Worm (Caenorhabditis elegans) whole organism, L3 larva: Measurements from ENCODE around the gene col-157.
"Not testable (repeated sequence)": the region's sequence is repeated elsewhere in the genome, so short reads cannot be mapped to it uniquely, and the experiment has no call there.

ENCODE experiments used
- ZK546.5 ChIP-seq: sonication (generic microtip); optimal IDR thresholded peaks from 2 replicates; lab custom pipeline; 2017; ENCODE audit warnings: missing biosample characterization, missing genetic modification characterization
- aly-2 ChIP-seq: fragments of 150-350 bp; optimal IDR thresholded peaks from 2 replicates; lab custom pipeline; 2014; ENCODE audit warnings: missing biosample characterization, missing genetic modification characterization
- ama-1 ChIP-seq: fragments of 150-350 bp; optimal IDR thresholded peaks from 2 replicates; lab custom pipeline; 2018
- ceh-28 ChIP-seq: fragments of 150-350 bp; optimal IDR thresholded peaks from 2 replicates; lab custom pipeline; 2014; ENCODE audit warnings: missing biosample characterization, missing genetic modification reagents, missing genetic modification characterization
- ceh-82 ChIP-seq: fragments of 150-350 bp; optimal IDR thresholded peaks from 2 replicates; lab custom pipeline; 2014; ENCODE audit warnings: missing biosample characterization, missing genetic modification characterization
- egl-27 ChIP-seq: sonication (generic microtip); optimal IDR thresholded peaks from 4 replicates; lab custom pipeline; 2017; ENCODE audit warnings: missing biosample characterization, missing genetic modification reagents, missing genetic modification characterization
- elt-1 ChIP-seq: fragments of 150-350 bp; optimal IDR thresholded peaks from 2 replicates; lab custom pipeline; 2014; ENCODE audit warnings: missing biosample characterization, missing genetic modification characterization
- elt-2 ChIP-seq: sonication (generic microtip); optimal IDR thresholded peaks from 2 replicates; lab custom pipeline; 2016; ENCODE audit warnings: missing genetic modification reagents, mild to moderate bottlenecking, missing genetic modification characterization, missing compliant biosample characterization
- elt-3 ChIP-seq, 3 experiments: fragments of 150-350 bp in 1 of 3; sonication (generic microtip) in 2 of 3; optimal IDR thresholded peaks; 2 replicates in 2 of 3; 4 replicates in 1 of 3; lab custom pipeline; 2014 to 2017; ENCODE audit warnings: missing biosample characterization in 3 of 3, missing genetic modification characterization in 3 of 3
- eor-1 ChIP-seq, 2 experiments: fragments of 150-350 bp; optimal IDR thresholded peaks; 2 replicates each; lab custom pipeline; 2014 to 2018; ENCODE audit warnings: missing biosample characterization in 2 of 2, missing genetic modification characterization in 2 of 2
- fkh-10 ChIP-seq: sonication (generic microtip); optimal IDR thresholded peaks from 2 replicates; lab custom pipeline; 2017; ENCODE audit warnings: missing biosample characterization, missing genetic modification reagents, missing genetic modification characterization
- fkh-2 ChIP-seq: fragments of 150-350 bp; optimal IDR thresholded peaks from 2 replicates; lab custom pipeline; 2014; ENCODE audit warnings: missing biosample characterization, missing genetic modification reagents, missing genetic modification characterization
- fos-1 ChIP-seq: fragments of 150-350 bp; optimal IDR thresholded peaks from 2 replicates; lab custom pipeline; 2014; ENCODE audit warnings: missing biosample characterization, missing genetic modification characterization
- jun-1 ChIP-seq: fragments of 150-350 bp; optimal IDR thresholded peaks from 2 replicates; lab custom pipeline; 2014; ENCODE audit warnings: missing biosample characterization, missing genetic modification reagents, missing genetic modification characterization
- lin-15B ChIP-seq: fragments of 150-350 bp; optimal IDR thresholded peaks from 2 replicates; lab custom pipeline; 2014; ENCODE audit warnings: missing biosample characterization, missing genetic modification characterization
- lsy-12 ChIP-seq: sonication (generic microtip); optimal IDR thresholded peaks from 2 replicates; lab custom pipeline; 2016; ENCODE audit warnings: mild to moderate bottlenecking, missing genetic modification characterization, missing compliant biosample characterization
- mdl-1 ChIP-seq: fragments of 150-350 bp; optimal IDR thresholded peaks from 2 replicates; lab custom pipeline; 2014; ENCODE audit warnings: missing biosample characterization, missing genetic modification characterization
- mml-1 ChIP-seq: fragments of 150-350 bp; sonication (generic microtip); optimal IDR thresholded peaks from 3 replicates; lab custom pipeline; 2014; ENCODE audit warnings: missing biosample characterization, missing genetic modification characterization
- nfya-1 ChIP-seq: sonication (generic microtip); optimal IDR thresholded peaks from 2 replicates; lab custom pipeline; 2017; ENCODE audit warnings: missing genetic modification characterization, mild to moderate bottlenecking, missing compliant biosample characterization, antibody characterized with exemption, moderate library complexity; ENCODE audit not compliant: insufficient read depth
- nhr-11 ChIP-seq: fragments of 150-350 bp; optimal IDR thresholded peaks from 2 replicates; lab custom pipeline; 2014; ENCODE audit warnings: missing biosample characterization, missing genetic modification characterization
- nhr-25 ChIP-seq: sonication (generic microtip); optimal IDR thresholded peaks from 2 replicates; lab custom pipeline; 2017; ENCODE audit warnings: missing biosample characterization, missing genetic modification characterization
- nhr-43 ChIP-seq: sonication (generic microtip); optimal IDR thresholded peaks from 2 replicates; lab custom pipeline; 2016; ENCODE audit warnings: mild to moderate bottlenecking, missing genetic modification characterization, missing compliant biosample characterization; ENCODE audit not compliant: poor library complexity, severe bottlenecking
- nhr-76 ChIP-seq: fragments of 150-350 bp; sonication (generic microtip); optimal IDR thresholded peaks from 5 replicates; lab custom pipeline; 2014; ENCODE audit warnings: missing biosample characterization, missing genetic modification characterization
- nhr-77 ChIP-seq: fragments of 150-350 bp; optimal IDR thresholded peaks from 2 replicates; lab custom pipeline; 2014; ENCODE audit warnings: missing biosample characterization, missing genetic modification characterization
- pqm-1 ChIP-seq: fragments of 150-350 bp; optimal IDR thresholded peaks from 2 replicates; lab custom pipeline; 2017; ENCODE audit warnings: missing biosample characterization, missing genetic modification characterization, inconsistent platforms
- sea-2 ChIP-seq: fragments of 150-350 bp; sonication (generic microtip); optimal IDR thresholded peaks from 4 replicates; lab custom pipeline; 2014; ENCODE audit warnings: missing biosample characterization, missing genetic modification reagents, missing genetic modification characterization
- skn-1 ChIP-seq: fragments of 150-350 bp; optimal IDR thresholded peaks from 2 replicates; lab custom pipeline; 2014; ENCODE audit warnings: missing biosample characterization, missing genetic modification characterization
- tbx-2 ChIP-seq: sonication (generic microtip); optimal IDR thresholded peaks from 2 replicates; lab custom pipeline; 2016; ENCODE audit warnings: mild to moderate bottlenecking, missing genetic modification characterization, missing compliant biosample characterization
- unc-39 ChIP-seq: sonication (generic microtip); optimal IDR thresholded peaks from 4 replicates; lab custom pipeline; 2017; ENCODE audit warnings: missing biosample characterization, missing genetic modification characterization
- zag-1 ChIP-seq: fragments of 150-350 bp; optimal IDR thresholded peaks from 2 replicates; lab custom pipeline; 2014; ENCODE audit warnings: missing biosample characterization, missing genetic modification characterization
- ztf-11 ChIP-seq: fragments of 150-350 bp; optimal IDR thresholded peaks from 2 replicates; lab custom pipeline; 2014; ENCODE audit warnings: missing biosample characterization, missing genetic modification characterization
- ztf-4 ChIP-seq: fragments of 150-350 bp; optimal IDR thresholded peaks from 2 replicates; lab custom pipeline; 2014; ENCODE audit warnings: missing biosample characterization, missing genetic modification characterization

The col-157 gene

DNA sequence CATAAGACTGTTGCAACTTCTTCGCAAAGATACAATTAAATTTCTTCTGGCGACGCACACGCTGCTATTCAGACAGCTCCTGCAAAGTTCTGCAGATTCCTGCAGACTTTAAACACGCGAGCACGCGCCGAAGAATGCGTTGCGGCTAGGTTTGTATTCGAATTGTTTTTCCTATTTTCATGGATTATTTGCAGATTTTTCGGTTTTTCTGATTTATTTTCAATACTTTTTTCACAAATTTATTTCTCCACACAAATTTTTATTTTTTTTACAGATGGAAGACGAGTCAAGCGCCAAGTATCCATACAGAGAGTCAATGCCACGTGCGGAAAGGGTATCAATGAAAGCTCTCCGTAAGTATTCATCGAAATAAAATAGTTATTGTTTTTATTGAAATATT, 8.2 kb upstream of the col-157 start, which contains the start of gene T11F9.7:
Gene T11F9.7 (plus strand): TSS at position 301 of the 400 bp plus-strand sequence.
- not testable (repeated sequence) for TF ChIP-seq jun-1, fos-1, fkh-2 (tag; lab: Kevin White, UChicago)

- no peak for TF ChIP-seq skn-1 (tag; lab: Kevin White, UChicago)
- no peak for TF ChIP-seq eor-1 (tag; optimal IDR thresholded peaks at IDR 0.05; lab: Kevin White, UChicago)
- no peak for TF ChIP-seq ama-1 (lab: Kevin White, UChicago)
- TF ChIP-seq mdl-1 (tag; lab: Kevin White, UChicago), result no peak
Observed at ce11 chrV:11479406-11479805, 4.4 kb upstream of the col-157 start, which contains the start of gene T11F9.22. Gene T11F9.22 (plus strand): TSS chrV:11479706.

DNA sequence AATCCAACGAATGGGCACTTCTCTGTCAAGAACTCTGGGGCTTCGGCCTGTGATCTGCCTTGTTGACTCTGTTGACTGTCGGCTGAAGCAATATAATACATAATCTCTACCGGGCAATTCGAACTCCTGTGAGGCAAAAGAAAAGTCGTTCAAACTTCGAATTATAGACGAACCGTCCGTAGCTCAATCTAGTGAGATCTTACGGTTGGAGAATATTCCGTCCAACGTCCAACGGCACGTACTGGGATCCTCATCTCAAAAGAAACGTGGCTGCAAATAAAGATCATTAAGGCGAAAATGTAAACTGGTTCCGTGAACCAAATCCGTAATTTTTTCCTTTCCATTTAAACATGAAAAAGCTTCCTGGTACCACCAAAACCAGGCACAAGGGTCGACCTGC, 3.1 kb upstream of the col-157 start, which contains the start of gene T11F9.14:
Gene T11F9.14 (minus strand): TSS at position 101 of the 400 bp plus-strand sequence.
- TF ChIP-seq nhr-77, ZK546.5, egl-27 (tag; lab: Kevin White, UChicago): not testable (repeated sequence)
- TF ChIP-seq, all 47 proteins: peak for 0; not testable (repeated sequence) for 47

- no peak for TF ChIP-seq ztf-11 (tag; lab: Kevin White, UChicago)
- no peak for TF ChIP-seq elt-3 (tag; optimal IDR thresholded peaks at IDR 0.05; lab: Kevin White, UChicago)
- no peak for TF ChIP-seq nhr-11
- TF ChIP-seq ceh-82 (tag; lab: Kevin White, UChicago), result no peak
- TF ChIP-seq nhr-25 (tag; lab: Kevin White, UChicago), result no peak
- no peak for TF ChIP-seq egl-27 (tag; lab: Kevin White, UChicago)
Observed at ce11 chrV:11484404-11484803, 562 bp downstream of the col-157 start.

- TF ChIP-seq nhr-43 (tag; lab: Kevin White, UChicago) (no peak), lin-15B (tag; lab: Kevin White, UChicago) (no peak), nhr-11 (no peak), lsy-12 (tag; lab: Kevin White, UChicago) (no peak), elt-1 (tag; lab: Kevin White, UChicago) (no peak), elt-2 (no peak), sea-2 (GFP tag; lab: Kevin White, UChicago) (no peak), nhr-76 (no peak), jun-1 (tag; lab: Kevin White, UChicago) (no peak), unc-39 (tag; lab: Kevin White, UChicago) (no peak), ztf-11 (tag; lab: Kevin White, UChicago) (no peak), zag-1 (tag; lab: Kevin White, UChicago) (no peak), aly-2 (tag; lab: Kevin White, UChicago) (no peak), nhr-77 (tag; lab: Kevin White, UChicago) (no peak), mml-1 (tag; lab: Kevin White, UChicago) (no peak)
Observed at ce11 chrV:11485558-11485957, 1.7 kb downstream of the col-157 start, which contains the start of gene srh-1. Gene srh-1 (plus strand): TSS chrV:11485858.

ce11 chrV:11486680-11487079, 2.8 kb downstream of the col-157 start, which contains the start of gene T11F9.10:
Gene T11F9.10 (plus strand): TSS chrV:11486980.
- TF ChIP-seq ceh-28 (tag; lab: Kevin White, UChicago), result no peak
- TF ChIP-seq fos-1 (tag; lab: Kevin White, UChicago), result no peak
- no peak for TF ChIP-seq pqm-1 (tag; lab: Kevin White, UChicago)
- no peak for TF ChIP-seq skn-1 (tag; lab: Kevin White, UChicago)
- TF ChIP-seq nfya-1 (tag; lab: Kevin White, UChicago), result no peak
- no peak for TF ChIP-seq tbx-2 (tag; lab: Kevin White, UChicago)
- TF ChIP-seq ztf-4 (tag; lab: Kevin White, UChicago), result no peak
- no peak for TF ChIP-seq fkh-10 (GFP tag; lab: Kevin White, UChicago)
